Worm (Caenorhabditis elegans) whole organism, L1 larva: ENCODE data around the gene C25H3.7.

Source experiments
- C16A3.4 ChIP-seq: fragments of 150-350 bp; optimal IDR thresholded peaks from 2 replicates; lab custom pipeline; 2014; ENCODE audit warnings: missing biosample characterization, missing genetic modification characterization
- C34B4.2 ChIP-seq: sonication (generic microtip); optimal IDR thresholded peaks from 2 replicates; lab custom pipeline; 2017; ENCODE audit warnings: mild to moderate bottlenecking, missing genetic modification characterization, missing compliant biosample characterization
- F16B12.6 ChIP-seq: fragments of 150-350 bp; optimal IDR thresholded peaks from 2 replicates; lab custom pipeline; 2014; ENCODE audit warnings: missing biosample characterization, missing genetic modification characterization
- Y116A8C.19 ChIP-seq: sonication (generic microtip); optimal IDR thresholded peaks from 2 replicates; lab custom pipeline; 2016; ENCODE audit warnings: missing compliant biosample characterization, missing genetic modification characterization, borderline replicate concordance
- aha-1 ChIP-seq: fragments of 150-350 bp; optimal IDR thresholded peaks from 2 replicates; lab custom pipeline; 2014; ENCODE audit warnings: missing biosample characterization, missing genetic modification characterization
- ama-1 ChIP-seq: fragments of 150-350 bp; optimal IDR thresholded peaks from 2 replicates; lab custom pipeline; 2014
- ceh-90 ChIP-seq: sonication (generic microtip); optimal IDR thresholded peaks from 2 replicates; lab custom pipeline; 2016; ENCODE audit warnings: missing genetic modification characterization, missing compliant biosample characterization
- ces-1 ChIP-seq: fragments of 150-350 bp; optimal IDR thresholded peaks from 2 replicates; lab custom pipeline; 2014; ENCODE audit warnings: missing biosample characterization, missing genetic modification reagents, missing genetic modification characterization
- dpl-1 ChIP-seq, 3 experiments: fragments of 150-350 bp in 2 of 3; sonication (generic microtip) in 1 of 3; optimal IDR thresholded peaks; 2 replicates each; lab custom pipeline; 2014 to 2017; ENCODE audit warnings: missing biosample characterization in 3 of 3, missing genetic modification characterization in 3 of 3, missing genetic modification reagents in 3 of 3
- dsc-1 ChIP-seq: sonication (generic microtip); optimal IDR thresholded peaks from 2 replicates; lab custom pipeline; 2016; ENCODE audit warnings: mild to moderate bottlenecking, missing genetic modification characterization, missing compliant biosample characterization
- efl-1 ChIP-seq, 4 experiments: fragments of 150-350 bp; optimal IDR thresholded peaks in 3 of 4; peaks in 1 of 4; 1 replicate in 1 of 4; 2 replicates in 3 of 4; lab custom pipeline; 2014; ENCODE audit warnings: missing biosample characterization in 2 of 4, missing genetic modification characterization in 2 of 4, missing genetic modification reagents in 2 of 4
- egl-13 ChIP-seq: sonication (generic microtip); optimal IDR thresholded peaks from 2 replicates; lab custom pipeline; 2016; ENCODE audit warnings: missing genotype, missing genetic modification reagents, missing genetic modification characterization, missing compliant biosample characterization
- elt-2 ChIP-seq: sonication (generic microtip); optimal IDR thresholded peaks from 2 replicates; lab custom pipeline; 2016; ENCODE audit warnings: missing genetic modification characterization, mild to moderate bottlenecking, inconsistent platforms, missing compliant biosample characterization, missing genetic modification reagents
- fos-1 ChIP-seq: fragments of 150-350 bp; optimal IDR thresholded peaks from 2 replicates; lab custom pipeline; 2014; ENCODE audit warnings: missing biosample characterization, missing genetic modification characterization
- grh-1 ChIP-seq: fragments of 200-800 bp; sonication (Bioruptor generic); IDR thresholded peaks from 2 replicates; pipeline ENCODE4 v1.3.6; 2022; ENCODE audit warnings: missing genetic modification reagents, missing genetic modification characterization, missing compliant biosample characterization
- hlh-4 ChIP-seq: sonication (generic microtip); optimal IDR thresholded peaks from 2 replicates; lab custom pipeline; 2016; ENCODE audit warnings: mild to moderate bottlenecking, missing genetic modification characterization, missing compliant biosample characterization
- hpl-2 ChIP-seq: fragments of 150-350 bp; optimal IDR thresholded peaks from 2 replicates; lab custom pipeline; 2014; ENCODE audit warnings: missing biosample characterization, missing genetic modification reagents, missing genetic modification characterization
- irx-1 ChIP-seq: sonication (generic microtip); optimal IDR thresholded peaks from 2 replicates; lab custom pipeline; 2016; ENCODE audit warnings: missing genetic modification characterization, missing compliant biosample characterization
- lin-14 ChIP-seq: fragments of 200-800 bp; sonication (Bioruptor generic); optimal IDR thresholded peaks from 2 replicates; lab custom pipeline; 2018; ENCODE audit warnings: mild to moderate bottlenecking, missing genetic modification characterization, moderate library complexity, missing compliant biosample characterization
- lin-15B ChIP-seq: fragments of 150-350 bp; sonication (generic microtip); optimal IDR thresholded peaks from 3 replicates; lab custom pipeline; 2014; ENCODE audit warnings: missing biosample characterization, missing genetic modification characterization
- lin-35 ChIP-seq, 2 experiments: fragments of 150-350 bp; optimal IDR thresholded peaks; 2 replicates each; lab custom pipeline; 2014; ENCODE audit warnings: missing biosample characterization in 2 of 2, missing genetic modification characterization in 2 of 2, missing genetic modification reagents in 2 of 2
- lin-39 ChIP-seq: fragments of 150-350 bp; optimal IDR thresholded peaks from 2 replicates; lab custom pipeline; 2014; ENCODE audit warnings: missing biosample characterization, missing genetic modification reagents, missing genetic modification characterization
- lir-3 ChIP-seq: sonication (generic microtip); optimal IDR thresholded peaks from 2 replicates; lab custom pipeline; 2016; ENCODE audit warnings: mild to moderate bottlenecking, missing genetic modification characterization, moderate library complexity, missing compliant biosample characterization; ENCODE audit not compliant: poor library complexity
- lsy-2 ChIP-seq, 2 experiments: fragments of 150-350 bp; optimal IDR thresholded peaks; 2 replicates each; lab custom pipeline; 2014; ENCODE audit warnings: missing biosample characterization in 2 of 2, missing genetic modification characterization in 2 of 2
- mdl-1 ChIP-seq, 2 experiments: fragments of 150-350 bp; optimal IDR thresholded peaks; 2 replicates each; lab custom pipeline; 2014 to 2017; ENCODE audit warnings: missing biosample characterization in 2 of 2, missing genetic modification characterization in 2 of 2, inconsistent platforms in 1 of 2
- mep-1 ChIP-seq: fragments of 150-350 bp; optimal IDR thresholded peaks from 2 replicates; lab custom pipeline; 2014; ENCODE audit warnings: missing biosample characterization, missing genetic modification characterization
- nhr-11 ChIP-seq: fragments of 150-350 bp; optimal IDR thresholded peaks from 2 replicates; lab custom pipeline; 2014; ENCODE audit warnings: missing biosample characterization, missing genetic modification characterization
- nhr-19 ChIP-seq: fragments of 200-800 bp; sonication (Bioruptor generic); conservative IDR thresholded peaks from 2 replicates; pipeline ENCODE4 v1.3.6; 2022; ENCODE audit warnings: missing genetic modification characterization, missing compliant biosample characterization
- nhr-28 ChIP-seq: fragments of 150-350 bp; optimal IDR thresholded peaks from 2 replicates; lab custom pipeline; 2014; ENCODE audit warnings: missing biosample characterization, missing genetic modification characterization
- nhr-71 ChIP-seq: sonication (generic microtip); optimal IDR thresholded peaks from 2 replicates; lab custom pipeline; 2016; ENCODE audit warnings: mild to moderate bottlenecking, missing genetic modification characterization, moderate library complexity, missing compliant biosample characterization
- nhr-85 ChIP-seq: sonication (generic microtip); peaks from one replicate; lab custom pipeline; 2016; ENCODE audit warnings: missing genetic modification characterization, inconsistent platforms, missing compliant biosample characterization
- rnt-1 ChIP-seq: sonication (generic microtip); optimal IDR thresholded peaks from 2 replicates; lab custom pipeline; 2016; ENCODE audit warnings: mild to moderate bottlenecking, missing genetic modification characterization, moderate library complexity, missing compliant biosample characterization
- skn-1 ChIP-seq: fragments of 150-350 bp; optimal IDR thresholded peaks from 2 replicates; lab custom pipeline; 2014; ENCODE audit warnings: missing biosample characterization, missing genetic modification characterization
- snpc-4 ChIP-seq: fragments of 150-350 bp; optimal IDR thresholded peaks from 2 replicates; lab custom pipeline; 2014; ENCODE audit warnings: missing biosample characterization, missing genetic modification characterization
- snu-23 ChIP-seq: sonication (generic microtip); optimal IDR thresholded peaks from 2 replicates; lab custom pipeline; 2016; ENCODE audit warnings: missing genetic modification characterization, missing compliant biosample characterization
- sptf-1 ChIP-seq: fragments of 150-350 bp; optimal IDR thresholded peaks from 2 replicates; lab custom pipeline; 2014; ENCODE audit warnings: missing biosample characterization, missing genetic modification characterization
- sup-37 ChIP-seq: fragments of 200-800 bp; sonication (Bioruptor generic); optimal IDR thresholded peaks from 2 replicates; lab custom pipeline; 2018; ENCODE audit warnings: mild to moderate bottlenecking, missing genetic modification characterization, missing compliant biosample characterization
- swsn-7 ChIP-seq: sonication (generic microtip); optimal IDR thresholded peaks from 2 replicates; lab custom pipeline; 2016; ENCODE audit warnings: missing genetic modification characterization, missing compliant biosample characterization
- unc-130 ChIP-seq: fragments of 150-350 bp; optimal IDR thresholded peaks from 2 replicates; lab custom pipeline; 2017; ENCODE audit warnings: missing biosample characterization, missing genetic modification characterization, inconsistent platforms
- unc-30 ChIP-seq: sonication (generic microtip); optimal IDR thresholded peaks from 2 replicates; lab custom pipeline; 2017; ENCODE audit warnings: missing biosample characterization, missing genetic modification characterization
- unc-98 ChIP-seq: fragments of 200-800 bp; sonication (Bioruptor generic); IDR thresholded peaks from 2 replicates; pipeline ENCODE4 v1.3.6; 2022; ENCODE audit warnings: missing genetic modification characterization, missing compliant biosample characterization
- xbp-1 ChIP-seq: sonication (generic microtip); optimal IDR thresholded peaks from 2 replicates; lab custom pipeline; 2016; ENCODE audit warnings: missing genetic modification characterization, missing compliant biosample characterization
- zag-1 ChIP-seq: fragments of 150-350 bp; optimal IDR thresholded peaks from 2 replicates; lab custom pipeline; 2014; ENCODE audit warnings: missing biosample characterization, missing genetic modification characterization

The C25H3.7 gene

ce11 chrII:5694798-5695197 lies 26.1 kb upstream of the C25H3.7 start, which contains the start of gene C25H3.14:
C25H3.14 (plus strand) TSS chrII:5695098.
- TF ChIP-seq nhr-85 (no peak), xbp-1 (tag; lab: Kevin White, UChicago) (no peak), zag-1 (no peak), lir-3 (tag; lab: Kevin White, UChicago) (no peak), grh-1 (GFP tag; lab: Robert Waterston, UW) (no peak), ceh-90 (tag; lab: Kevin White, UChicago) (no peak), sup-37 (GFP tag; lab: Kevin White, UChicago) (no peak), hpl-2 (GFP tag; lab: Kevin White, UChicago) (no peak), Y116A8C.19 (tag; lab: Kevin White, UChicago) (no peak), egl-13 (tag; lab: Kevin White, UChicago) (no peak)
- TF ChIP-seq, all 84 proteins: peak for 0

ce11 chrII:5693893-5694292 lies 25.2 kb upstream of the C25H3.7 start, which contains the start of gene C25H3.3:
C25H3.3 (plus strand) TSS chrII:5694193.
- TF ChIP-seq efl-1 (optimal IDR thresholded peaks at IDR 0.05; lab: Kevin White, UChicago) = no peak
- TF ChIP-seq efl-1 (GFP tag; optimal IDR thresholded peaks at IDR 0.05 in 1 of 2; lab: Kevin White, UChicago) = peak in 1 of 2 experiments; percentile 61
- TF ChIP-seq aha-1 (tag; lab: Kevin White, UChicago) = no peak

ce11 chrII:5691216-5691771 lies 22.6 kb upstream of the C25H3.7 start, which contains the start of the genes ndub-5 and eif-2D:
ndub-5 (minus strand) TSS chrII:5691353.
eif-2D (plus strand) TSS chrII:5691721.
- peak; percentile 19 for TF ChIP-seq lin-14 (GFP tag; lab: Kevin White, UChicago)
- peak; percentile 12 for TF ChIP-seq nhr-71 (tag; lab: Kevin White, UChicago)
- no peak for TF ChIP-seq lin-39 (tag; lab: Kevin White, UChicago)
- no peak for TF ChIP-seq fos-1 (tag; lab: Kevin White, UChicago)
- no peak for TF ChIP-seq efl-1 (optimal IDR thresholded peaks at IDR 0.05; lab: Kevin White, UChicago)
- TF ChIP-seq efl-1 (GFP tag; optimal IDR thresholded peaks at IDR 0.05 in 1 of 2; lab: Kevin White, UChicago) = peak in 1 of 2 experiments; percentile 79
- no peak for TF ChIP-seq F16B12.6
- TF ChIP-seq elt-2 (tag; lab: Kevin White, UChicago) = no peak
- no peak for TF ChIP-seq irx-1
- peak in 1 of 2 experiments; percentile 25 for TF ChIP-seq lin-35 (GFP tag; optimal IDR thresholded peaks at IDR 0.05; lab: Kevin White, UChicago)
- TF ChIP-seq lsy-2 (tag; optimal IDR thresholded peaks at IDR 0.05; lab: Kevin White, UChicago) = peak in 1 of 2 experiments; percentile 36
- TF ChIP-seq dpl-1 (GFP tag; optimal IDR thresholded peaks at IDR 0.05; lab: Kevin White, UChicago) = peak in 1 of 3 experiments; percentile 38
- TF ChIP-seq unc-130 (tag; lab: Kevin White, UChicago) = no peak
- TF ChIP-seq snpc-4 (tag; lab: Kevin White, UChicago) = no peak
- no peak for TF ChIP-seq nhr-11 (tag; lab: Kevin White, UChicago)
- no peak for TF ChIP-seq snu-23 (GFP tag; lab: Kevin White, UChicago)

- no peak for TF ChIP-seq ama-1 (lab: Kevin White, UChicago)
- peak in 1 of 2 experiments; percentile 40 for TF ChIP-seq lin-35 (GFP tag; optimal IDR thresholded peaks at IDR 0.05; lab: Kevin White, UChicago)
- peak; percentile 9 for TF ChIP-seq dsc-1 (tag; lab: Kevin White, UChicago)
- peak; percentile 6 for TF ChIP-seq unc-130 (tag; lab: Kevin White, UChicago)
- TF ChIP-seq sptf-1 (tag; lab: Kevin White, UChicago) = no peak
- TF ChIP-seq dpl-1 (GFP tag; optimal IDR thresholded peaks at IDR 0.05; lab: Kevin White, UChicago) = peak in 2 of 3 experiments; percentile 9 to 27
- TF ChIP-seq ces-1 (GFP tag; lab: Kevin White, UChicago) = no peak
- TF ChIP-seq F16B12.6 = no peak
- TF ChIP-seq nhr-85 = peak; percentile 70
- peak; percentile 31 for TF ChIP-seq mep-1 (tag; lab: Kevin White, UChicago)
- TF ChIP-seq lin-15B (tag; lab: Kevin White, UChicago) = peak; percentile 15
- TF ChIP-seq hlh-4 (tag; lab: Kevin White, UChicago) = no peak
- TF ChIP-seq nhr-28 (tag; lab: Kevin White, UChicago) = no peak
- peak; percentile 34 for TF ChIP-seq elt-2 (tag; lab: Kevin White, UChicago)
- TF ChIP-seq unc-98 (GFP tag; lab: Robert Waterston, UW) = no peak
- TF ChIP-seq nhr-19 (GFP tag; lab: Robert Waterston, UW) = no peak
- peak; percentile 3 for TF ChIP-seq swsn-7
- peak; percentile 24 for TF ChIP-seq C16A3.4
- no peak for TF ChIP-seq skn-1 (tag; lab: Kevin White, UChicago)
- peak; percentile 26 for TF ChIP-seq rnt-1 (tag; lab: Kevin White, UChicago)
- TF ChIP-seq lir-3 (tag; lab: Kevin White, UChicago) = no peak
- no peak for TF ChIP-seq fos-1 (tag; lab: Kevin White, UChicago)
- peak in 1 of 2 experiments; percentile 32 for TF ChIP-seq mdl-1 (tag; optimal IDR thresholded peaks at IDR 0.05; lab: Kevin White, UChicago)
- TF ChIP-seq aha-1 (tag; lab: Kevin White, UChicago) = no peak
- peak; percentile 40 for TF ChIP-seq nhr-71 (tag; lab: Kevin White, UChicago)
- no peak for TF ChIP-seq unc-30 (tag; lab: Kevin White, UChicago)
- TF ChIP-seq snu-23 (GFP tag; lab: Kevin White, UChicago) = peak; percentile 53
- no peak for TF ChIP-seq C34B4.2 (tag; lab: Kevin White, UChicago)
- TF ChIP-seq efl-1 (optimal IDR thresholded peaks at IDR 0.05; lab: Kevin White, UChicago) = peak in 1 of 2 experiments; percentile 3
- TF ChIP-seq efl-1 (GFP tag; optimal IDR thresholded peaks at IDR 0.05 in 1 of 2; lab: Kevin White, UChicago) = peak in 1 of 2 experiments; percentile 4
Measured at ce11 chrII:5688959-5689358, 20.2 kb upstream of the C25H3.7 start, which contains the start of gene C25H3.11. C25H3.11 (minus strand) TSS chrII:5689040.
